Worm (Caenorhabditis elegans) whole organism, midembryonic: ENCODE measurements around the gene parp-2.

Experiments
- T22C8.4 ChIP-seq: fragments of 200-800 bp; sonication (Bioruptor generic); IDR thresholded peaks from 2 replicates; pipeline ENCODE4 v1.3.6; 2022; ENCODE audit warnings: missing genetic modification characterization, missing compliant biosample characterization
- cog-1 ChIP-seq: sonication (generic microtip); optimal IDR thresholded peaks from 2 replicates; lab custom pipeline; 2016; ENCODE audit warnings: missing genetic modification characterization, missing compliant biosample characterization
- flt-1 ChIP-seq: fragments of 200-800 bp; sonication (Bioruptor generic); IDR thresholded peaks from 2 replicates; pipeline ENCODE4 v1.3.6; 2022; ENCODE audit warnings: missing genetic modification characterization, missing compliant biosample characterization
- klf-2 ChIP-seq: fragments of 200-800 bp; sonication (Bioruptor generic); conservative IDR thresholded peaks from 2 replicates; pipeline ENCODE4 v1.3.6; 2022; ENCODE audit warnings: missing genetic modification reagents, missing genetic modification characterization, missing compliant biosample characterization
- med-1 ChIP-seq: sonication (generic microtip); optimal IDR thresholded peaks from 2 replicates; lab custom pipeline; 2017; ENCODE audit warnings: missing genetic modification characterization, mild to moderate bottlenecking, missing compliant biosample characterization, antibody characterized with exemption, missing genetic modification reagents; ENCODE audit not compliant: insufficient read depth
- ref-1 ChIP-seq: fragments of 200-800 bp; sonication (Bioruptor generic); conservative IDR thresholded peaks from 2 replicates; pipeline ENCODE4 v1.3.6; 2022; ENCODE audit warnings: missing genetic modification reagents, missing genetic modification characterization, missing compliant biosample characterization
- tab-1 ChIP-seq: fragments of 200-800 bp; sonication (Bioruptor generic); IDR thresholded peaks from 2 replicates; pipeline ENCODE4 v1.3.6; 2022; ENCODE audit warnings: missing genetic modification characterization, missing compliant biosample characterization
- ztf-23 ChIP-seq: fragments of 200-800 bp; sonication (Bioruptor generic); IDR thresholded peaks from 2 replicates; pipeline ENCODE4 v1.3.6; 2022; ENCODE audit warnings: missing genetic modification reagents, missing genetic modification characterization, missing compliant biosample characterization
- ztf-29 ChIP-seq: fragments of 200-800 bp; sonication (Bioruptor generic); IDR thresholded peaks from 2 replicates; pipeline ENCODE4 v1.3.6; 2022; ENCODE audit warnings: missing genetic modification reagents, missing genetic modification characterization, missing compliant biosample characterization

The parp-2 gene

ce11 chrII:9617039-9617901 lies 24.4 kb downstream of the parp-2 start, which contains the start of gene hal-3:
hal-3 (minus strand) TSS chrII:9617125.
- TF ChIP-seq klf-2 (GFP tag; lab: Robert Waterston, UW) (no peak), T22C8.4 (GFP tag; lab: Robert Waterston, UW) (0 out of 2 replicates have a peak, but pooled peaks have one; percentile 37), ztf-23 (GFP tag; lab: Robert Waterston, UW) (no peak), cog-1 (tag; lab: Kevin White, UChicago) (no peak), med-1 (GFP tag; lab: Kevin White, UChicago) (no peak), flt-1 (no peak)

ce11 chrII:9617902-9618245 lies 25.0 kb downstream of the parp-2 start:
- TF ChIP-seq ref-1 (GFP tag; lab: Robert Waterston, UW) (no peak), cog-1 (tag; lab: Kevin White, UChicago) (no peak), T22C8.4 (GFP tag; lab: Robert Waterston, UW) (no peak), flt-1 (no peak), tab-1 (GFP tag; lab: Robert Waterston, UW) (no peak), med-1 (GFP tag; lab: Kevin White, UChicago) (no peak), ztf-23 (GFP tag; lab: Robert Waterston, UW) (no peak), ztf-29 (GFP tag; lab: Robert Waterston, UW) (no peak), klf-2 (GFP tag; lab: Robert Waterston, UW) (no peak)

- TF ChIP-seq flt-1 (no peak), ref-1 (GFP tag; lab: Robert Waterston, UW) (no peak), med-1 (GFP tag; lab: Kevin White, UChicago) (no peak), klf-2 (GFP tag; lab: Robert Waterston, UW) (no peak), ztf-29 (GFP tag; lab: Robert Waterston, UW) (no peak), ztf-23 (GFP tag; lab: Robert Waterston, UW) (no peak), T22C8.4 (GFP tag; lab: Robert Waterston, UW) (no peak), cog-1 (tag; lab: Kevin White, UChicago) (no peak)
Observed at ce11 chrII:9618759-9619158, 25.9 kb downstream of the parp-2 start.

ce11 chrII:9619402-9619862 lies 26.6 kb downstream of the parp-2 start:
- TF ChIP-seq T22C8.4 (GFP tag; lab: Robert Waterston, UW): 0 out of 2 replicates have a peak, but pooled peaks have one; percentile 27
- TF ChIP-seq klf-2 (GFP tag; lab: Robert Waterston, UW): no peak
- TF ChIP-seq cog-1 (tag; lab: Kevin White, UChicago): peak; percentile 72
- TF ChIP-seq ztf-23 (GFP tag; lab: Robert Waterston, UW): 0 out of 2 replicates have a peak, but pooled peaks have one; percentile 44
- peak; percentile 50; the same call in 1 of the 2 replicates for TF ChIP-seq flt-1
- TF ChIP-seq ref-1 (GFP tag; lab: Robert Waterston, UW): no peak
- TF ChIP-seq med-1 (GFP tag; lab: Kevin White, UChicago): no peak
- no peak for TF ChIP-seq ztf-29 (GFP tag; lab: Robert Waterston, UW)

- TF ChIP-seq cog-1 (tag; lab: Kevin White, UChicago) (no peak), klf-2 (GFP tag; lab: Robert Waterston, UW) (no peak), T22C8.4 (GFP tag; lab: Robert Waterston, UW) (no peak), flt-1 (no peak), ref-1 (GFP tag; lab: Robert Waterston, UW) (no peak), tab-1 (GFP tag; lab: Robert Waterston, UW) (no peak), ztf-29 (GFP tag; lab: Robert Waterston, UW) (no peak), med-1 (GFP tag; lab: Kevin White, UChicago) (no peak), ztf-23 (GFP tag; lab: Robert Waterston, UW) (no peak)
Observed at ce11 chrII:9619995-9620535, 27.2 kb downstream of the parp-2 start.

ce11 chrII:9620616-9621015 lies 27.8 kb downstream of the parp-2 start:
- TF ChIP-seq ztf-29 (GFP tag; lab: Robert Waterston, UW): no peak

ce11 chrII:9621121-9621520 lies 28.3 kb downstream of the parp-2 start:
- TF ChIP-seq tab-1 (GFP tag; lab: Robert Waterston, UW) (no peak), med-1 (GFP tag; lab: Kevin White, UChicago) (no peak), klf-2 (GFP tag; lab: Robert Waterston, UW) (no peak), ref-1 (GFP tag; lab: Robert Waterston, UW) (no peak), T22C8.4 (GFP tag; lab: Robert Waterston, UW) (no peak), flt-1 (no peak)

ce11 chrII:9621913-9622348 lies 29.1 kb downstream of the parp-2 start:
- TF ChIP-seq klf-2 (GFP tag; lab: Robert Waterston, UW): no peak
- TF ChIP-seq T22C8.4 (GFP tag; lab: Robert Waterston, UW): no peak
- no peak for TF ChIP-seq tab-1 (GFP tag; lab: Robert Waterston, UW)
- no peak for TF ChIP-seq flt-1
- TF ChIP-seq med-1 (GFP tag; lab: Kevin White, UChicago): no peak
- no peak for TF ChIP-seq ref-1 (GFP tag; lab: Robert Waterston, UW)
- TF ChIP-seq ztf-29 (GFP tag; lab: Robert Waterston, UW): no peak
- TF ChIP-seq cog-1 (tag; lab: Kevin White, UChicago): no peak
- no peak for TF ChIP-seq ztf-23 (GFP tag; lab: Robert Waterston, UW)
